Fruit fly (Drosophila melanogaster) whole organism, adult: Measurements from ENCODE around the gene Gr64e.
A peak's percentile ranks its signal among the peaks of the same experiment; 100 is the strongest.

Experiments used
- CG11617 ChIP-seq: fragments of 200-800 bp; sonication (Bioruptor generic); optimal IDR thresholded peaks from 2 replicates; lab custom pipeline; 2017; ENCODE audit warnings: mild to moderate bottlenecking, missing biosample characterization, missing genetic modification reagents, missing genetic modification characterization
- CG12768 ChIP-seq: fragments of 200-800 bp; sonication (Bioruptor generic); optimal IDR thresholded peaks from 2 replicates; lab custom pipeline; 2017; ENCODE audit warnings: missing biosample characterization, missing genetic modification characterization, mild to moderate bottlenecking, moderate library complexity, missing genetic modification reagents
- CG14711 ChIP-seq: fragments of 200-800 bp; sonication (Bioruptor generic); optimal IDR thresholded peaks from 2 replicates; lab custom pipeline; 2018; ENCODE audit warnings: missing biosample characterization, mild to moderate bottlenecking, missing genetic modification characterization, moderate library complexity
- CG1620 ChIP-seq: fragments of 200-800 bp; sonication (Bioruptor generic); optimal IDR thresholded peaks from 2 replicates; lab custom pipeline; 2016; ENCODE audit warnings: missing biosample characterization, missing genetic modification characterization
- CG33017 ChIP-seq: fragments of 200-800 bp; sonication (Bioruptor generic); optimal IDR thresholded peaks from 2 replicates; lab custom pipeline; 2018; ENCODE audit warnings: missing biosample characterization, mild to moderate bottlenecking, missing genetic modification characterization, moderate library complexity
- CG5204 ChIP-seq: fragments of 200-800 bp; sonication (Bioruptor generic); optimal IDR thresholded peaks from 2 replicates; lab custom pipeline; 2016; ENCODE audit warnings: missing biosample characterization, missing genetic modification characterization
- CG7045 ChIP-seq: fragments of 200-800 bp; sonication (Bioruptor generic); optimal IDR thresholded peaks from 2 replicates; lab custom pipeline; 2017; ENCODE audit warnings: missing biosample characterization, mild to moderate bottlenecking, missing genetic modification characterization
- CG7101 ChIP-seq: fragments of 200-800 bp; sonication (Bioruptor generic); optimal IDR thresholded peaks from 2 replicates; lab custom pipeline; 2018; ENCODE audit warnings: missing biosample characterization, mild to moderate bottlenecking, missing genetic modification characterization, moderate library complexity
- Clk ChIP-seq: fragments of 200-800 bp; sonication (Bioruptor generic); optimal IDR thresholded peaks from 2 replicates; lab custom pipeline; 2017; ENCODE audit warnings: missing biosample characterization, missing genetic modification characterization
- Crg-1 ChIP-seq: fragments of 200-800 bp; sonication (Bioruptor generic); optimal IDR thresholded peaks from 2 replicates; lab custom pipeline; 2016; ENCODE audit warnings: missing biosample characterization, missing genetic modification characterization
- Hr96 ChIP-seq: fragments of 200-800 bp; sonication (Bioruptor generic); optimal IDR thresholded peaks from 2 replicates; lab custom pipeline; 2016; ENCODE audit warnings: missing biosample characterization, missing genetic modification characterization
- Mnt ChIP-seq: fragments of 200-800 bp; sonication (Bioruptor generic); optimal IDR thresholded peaks from 2 replicates; lab custom pipeline; 2016; ENCODE audit warnings: missing biosample characterization, mild to moderate bottlenecking, missing genetic modification characterization
- bab1 ChIP-seq: fragments of 200-800 bp; sonication (Bioruptor generic); optimal IDR thresholded peaks from 3 replicates; lab custom pipeline; 2019; ENCODE audit warnings: missing biosample characterization, mild to moderate bottlenecking, missing genetic modification characterization, moderate library complexity
- cic ChIP-seq: fragments of 200-800 bp; sonication (Bioruptor generic); optimal IDR thresholded peaks from 2 replicates; lab custom pipeline; 2017; ENCODE audit warnings: missing biosample characterization, mild to moderate bottlenecking, missing genetic modification characterization, moderate library complexity
- cnc ChIP-seq, 2 experiments: fragments of >200 bp; optimal IDR thresholded peaks; 2 replicates each; lab custom pipeline; 2017
- kay ChIP-seq: fragments of 200-800 bp; sonication (Bioruptor generic); peaks from one replicate; lab custom pipeline; 2016; ENCODE audit warnings: missing biosample characterization, missing genetic modification characterization, borderline replicate concordance
- ovo ChIP-seq: fragments of 200-800 bp; sonication (Bioruptor generic); optimal IDR thresholded peaks from 2 replicates; lab custom pipeline; 2016; ENCODE audit warnings: missing biosample characterization, missing genetic modification characterization
- pad ChIP-seq: fragments of 200-800 bp; sonication (Bioruptor generic); optimal IDR thresholded peaks from 3 replicates; lab custom pipeline; 2017; ENCODE audit warnings: missing biosample characterization, missing genetic modification characterization, mild to moderate bottlenecking, moderate library complexity, missing genetic modification reagents
- tj ChIP-seq: fragments of 200-800 bp; sonication (Bioruptor generic); optimal IDR thresholded peaks from 3 replicates; lab custom pipeline; 2017; ENCODE audit warnings: missing biosample characterization, mild to moderate bottlenecking, missing genetic modification characterization, moderate library complexity
- toe ChIP-seq: fragments of 200-800 bp; sonication (Bioruptor generic); optimal IDR thresholded peaks from 2 replicates; lab custom pipeline; 2016; ENCODE audit warnings: missing biosample characterization, missing genetic modification characterization

Gene Gr64e

dm6 chr3L:4040247-4040925, 8.4 kb downstream of the Gr64e start, which contains the start of the genes CG11593 and Rcd5:
CG11593 (minus strand) TSS chr3L:4040482.
Rcd5 (plus strand) TSS chr3L:4040529.
- TF ChIP-seq kay (GFP tag; lab: Kevin White, UChicago) (peak; percentile 90), CG11617 (peak; percentile 68), pad (GFP tag; lab: Kevin White, UChicago) (peak; percentile 58), CG5204 (peak; percentile 62), cnc (optimal IDR thresholded peaks at IDR 0.05; lab: Kevin White, UChicago) (no peak), Mnt (GFP tag; lab: Kevin White, UChicago) (peak; percentile 59), toe (GFP tag; lab: Kevin White, UChicago) (peak; percentile 74), Crg-1 (GFP tag; lab: Kevin White, UChicago) (peak; percentile 67), cic (no peak), CG33017 (tag; lab: Kevin White, UChicago) (peak; percentile 51), CG12768 (GFP tag; lab: Kevin White, UChicago) (peak; percentile 50), Clk (GFP tag; lab: Kevin White, UChicago) (peak; percentile 64), CG14711 (tag; lab: Kevin White, UChicago) (peak; percentile 84), CG7045 (peak; percentile 67), ovo (GFP tag; lab: Kevin White, UChicago) (peak; percentile 62), tj (GFP tag; lab: Kevin White, UChicago) (peak; percentile 23), Hr96 (peak; percentile 19), CG7101 (tag; lab: Kevin White, UChicago) (peak; percentile 76), bab1 (no peak), CG1620 (GFP tag; lab: Kevin White, UChicago) (peak; percentile 29)

DNA sequence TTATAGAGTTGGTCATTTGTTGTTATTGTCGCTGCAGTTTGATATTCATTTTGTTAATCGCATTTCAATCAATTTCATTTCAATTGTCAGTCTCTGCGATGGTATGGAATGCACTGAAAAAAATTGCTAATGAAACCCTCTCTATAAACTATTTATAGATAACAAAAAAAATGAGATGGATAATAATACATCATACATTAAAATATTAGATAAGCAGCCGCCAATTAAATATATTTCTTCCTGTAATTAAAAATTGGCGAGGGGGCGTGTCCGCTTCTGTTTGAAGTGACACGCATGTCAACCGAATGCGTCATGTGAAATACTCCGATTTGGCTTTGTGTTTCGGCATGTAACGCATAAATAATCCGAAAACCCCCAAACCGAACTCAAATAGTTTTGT, 12.6 kb downstream of the Gr64e start:
- TF ChIP-seq ovo (GFP tag; lab: Kevin White, UChicago) (no peak), tj (GFP tag; lab: Kevin White, UChicago) (no peak), Mnt (GFP tag; lab: Kevin White, UChicago) (no peak), pad (GFP tag; lab: Kevin White, UChicago) (no peak), toe (GFP tag; lab: Kevin White, UChicago) (no peak), CG5204 (peak; percentile 36)

DNA sequence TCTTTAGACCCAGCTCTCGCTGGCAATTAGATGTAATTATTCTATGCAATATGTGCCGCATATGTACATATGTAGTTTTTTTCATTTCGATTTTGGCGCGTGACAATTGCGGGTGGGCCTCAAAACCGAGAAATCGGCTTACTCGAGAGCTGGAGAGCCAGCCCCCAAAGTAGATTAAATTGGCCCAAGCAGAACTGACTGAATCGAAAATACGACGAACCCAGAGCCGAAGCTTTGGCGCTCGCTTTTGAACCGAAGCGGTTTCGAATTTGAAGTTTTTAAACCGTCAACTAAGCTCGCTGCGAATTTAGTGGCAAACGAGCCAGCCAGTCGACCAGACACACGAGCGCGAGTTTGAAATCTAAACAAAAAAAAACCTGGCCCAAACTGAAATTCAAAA, 14.3 kb downstream of the Gr64e start, which contains the start of gene CG1136:
CG1136 (plus strand) TSS at position 308 of the 400 bp plus-strand sequence.
- TF ChIP-seq CG7045 (no peak), tj (GFP tag; lab: Kevin White, UChicago) (peak; percentile 14)

DNA sequence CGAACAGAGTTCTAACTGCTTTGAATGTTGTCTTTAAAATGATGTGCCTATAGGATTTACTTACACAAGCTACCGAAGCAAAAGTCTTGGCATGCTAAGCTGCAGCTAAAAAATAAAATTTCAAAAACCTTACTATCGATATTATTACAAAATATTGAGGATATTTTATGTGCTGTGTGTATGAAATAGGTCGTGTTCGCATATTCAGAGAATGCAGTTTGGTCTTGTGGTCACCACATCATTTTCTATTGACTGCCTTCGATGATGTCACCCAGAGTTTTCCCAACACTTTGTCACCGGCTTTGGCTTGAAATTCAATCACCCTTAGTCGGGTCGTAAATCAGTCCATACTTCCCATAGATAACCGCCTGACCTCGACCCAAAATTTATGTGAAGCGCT, 15.7 kb downstream of the Gr64e start, which contains the start of gene Dpy-30L2:
Dpy-30L2 (minus strand) TSS at position 101 of the 400 bp plus-strand sequence.
- TF ChIP-seq CG33017 (tag; lab: Kevin White, UChicago) (no peak), pad (GFP tag; lab: Kevin White, UChicago) (no peak), cnc (optimal IDR thresholded peaks at IDR 0.05; lab: Kevin White, UChicago) (no peak), CG5204 (no peak), Mnt (GFP tag; lab: Kevin White, UChicago) (no peak), Hr96 (no peak), kay (GFP tag; lab: Kevin White, UChicago) (no peak), cic (no peak), Crg-1 (GFP tag; lab: Kevin White, UChicago) (no peak), CG11617 (no peak), bab1 (no peak), CG7101 (tag; lab: Kevin White, UChicago) (no peak), CG14711 (tag; lab: Kevin White, UChicago) (no peak), ovo (GFP tag; lab: Kevin White, UChicago) (no peak), tj (GFP tag; lab: Kevin White, UChicago) (no peak), CG7045 (no peak), CG12768 (GFP tag; lab: Kevin White, UChicago) (no peak)

dm6 chr3L:4049082-4049481, 17.1 kb downstream of the Gr64e start:
- no peak for TF ChIP-seq bab1
- no peak for TF ChIP-seq Crg-1 (GFP tag; lab: Kevin White, UChicago)
- no peak for TF ChIP-seq CG12768 (GFP tag; lab: Kevin White, UChicago)
- no peak for TF ChIP-seq pad (GFP tag; lab: Kevin White, UChicago)

dm6 chr3L:4055438-4055962, 23.6 kb downstream of the Gr64e start:
- TF ChIP-seq CG33017 (tag; lab: Kevin White, UChicago) (no peak), CG1620 (GFP tag; lab: Kevin White, UChicago) (no peak), Crg-1 (GFP tag; lab: Kevin White, UChicago) (no peak), ovo (GFP tag; lab: Kevin White, UChicago) (no peak), kay (GFP tag; lab: Kevin White, UChicago) (no peak), cic (no peak), CG7101 (tag; lab: Kevin White, UChicago) (no peak), CG14711 (tag; lab: Kevin White, UChicago) (no peak), Mnt (GFP tag; lab: Kevin White, UChicago) (no peak), CG7045 (no peak)
